Worm (Caenorhabditis elegans) whole organism, late embryonic: ENCODE data around the gene kvs-1.

Source experiments
- C38D4.7 ChIP-seq: fragments of 200-800 bp; sonication (Bioruptor generic); optimal IDR thresholded peaks from 2 replicates; lab custom pipeline; 2018; ENCODE audit warnings: mild to moderate bottlenecking, missing genetic modification characterization, moderate library complexity, missing compliant biosample characterization
- F13H6.1 ChIP-seq: sonication (generic microtip); optimal IDR thresholded peaks from 2 replicates; lab custom pipeline; 2016; ENCODE audit warnings: missing genetic modification characterization, missing compliant biosample characterization
- ama-1 ChIP-seq: fragments of 150-350 bp; optimal IDR thresholded peaks from 2 replicates; lab custom pipeline; 2014
- dve-1 ChIP-seq: sonication (generic microtip); optimal IDR thresholded peaks from 2 replicates; lab custom pipeline; 2017; ENCODE audit warnings: antibody characterized with exemption, mild to moderate bottlenecking, missing genetic modification characterization, missing compliant biosample characterization
- ets-4 ChIP-seq: sonication (generic microtip); optimal IDR thresholded peaks from 2 replicates; lab custom pipeline; 2016; ENCODE audit warnings: missing genetic modification characterization, missing compliant biosample characterization
- eyg-1 ChIP-seq: sonication (generic microtip); optimal IDR thresholded peaks from 2 replicates; lab custom pipeline; 2016; ENCODE audit warnings: missing genotype, missing genetic modification characterization, missing compliant biosample characterization
- hlh-15 ChIP-seq: sonication (generic microtip); optimal IDR thresholded peaks from 2 replicates; lab custom pipeline; 2016; ENCODE audit warnings: missing genetic modification characterization, missing compliant biosample characterization
- nhr-11 ChIP-seq: fragments of 150-350 bp; optimal IDR thresholded peaks from 2 replicates; lab custom pipeline; 2014; ENCODE audit warnings: missing biosample characterization, missing genetic modification characterization
- pha-4 ChIP-seq: fragments of 150-350 bp; optimal IDR thresholded peaks from 2 replicates; lab custom pipeline; 2018; ENCODE audit warnings: missing biosample characterization, missing genetic modification reagents, missing genetic modification characterization
- sox-2 ChIP-seq: fragments of 200-800 bp; sonication (Bioruptor generic); IDR thresholded peaks from 2 replicates; pipeline ENCODE4 v1.3.6; 2022; ENCODE audit warnings: missing genetic modification reagents, missing genetic modification characterization, missing compliant biosample characterization
- tbx-2 ChIP-seq: sonication (generic microtip); optimal IDR thresholded peaks from 2 replicates; lab custom pipeline; 2016; ENCODE audit warnings: missing genetic modification characterization, missing compliant biosample characterization

DNA sequence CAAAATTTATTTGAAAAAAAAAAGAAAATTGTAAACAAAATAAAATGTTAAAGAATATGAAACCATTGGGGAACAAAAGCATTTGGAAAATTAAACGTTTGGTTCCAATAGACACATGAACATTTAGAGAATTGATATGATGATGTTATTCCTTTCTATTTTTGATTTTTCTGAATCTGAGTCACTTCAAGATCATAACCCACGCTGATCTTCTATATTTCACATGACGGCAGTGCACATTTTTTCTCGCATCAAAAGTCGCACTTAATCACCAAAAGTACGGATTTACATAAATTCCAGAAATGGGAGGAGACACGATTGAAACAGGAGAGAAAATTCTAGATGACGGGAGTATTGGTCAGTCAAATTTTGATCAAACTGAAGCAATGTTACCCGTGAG is 34.2 kb downstream of the kvs-1 start, which contains the start of gene F27D9.2:
- no peak for TF ChIP-seq eyg-1 (tag; lab: Kevin White, UChicago)
- no peak for TF ChIP-seq sox-2
- no peak for TF ChIP-seq nhr-11
- no peak for TF ChIP-seq tbx-2 (tag; lab: Kevin White, UChicago)
- TF ChIP-seq ama-1, result no peak
- TF ChIP-seq dve-1 (tag; lab: Kevin White, UChicago), result no peak
- no peak for TF ChIP-seq hlh-15 (tag; lab: Kevin White, UChicago)
- no peak for TF ChIP-seq C38D4.7 (GFP tag; lab: Kevin White, UChicago)
- TF ChIP-seq ets-4 (tag; lab: Kevin White, UChicago), result no peak
- no peak for TF ChIP-seq F13H6.1 (tag; lab: Kevin White, UChicago)
- no peak for TF ChIP-seq pha-4
